Fruit fly (Drosophila melanogaster): Measurements from ENCODE around the gene CG18094.

dm6 chr2L:19463824-19464317 is 26.2 kb upstream of the CG18094 start, which contains the start of gene tj:
- TF ChIP-seq achi (GFP tag; optimal IDR thresholded peaks at IDR 0.05) = no peak
- TF ChIP-seq CG11762 (GFP tag; optimal IDR thresholded peaks at IDR 0.05; ENCODE audit: insufficient read depth) = no peak
- TF ChIP-seq CG16779 (tag; optimal IDR thresholded peaks at IDR 0.05) = no peak
- TF ChIP-seq CG4318 (GFP tag; optimal IDR thresholded peaks at IDR 0.05) = no peak
- no peak for TF ChIP-seq CG6276 (GFP tag; optimal IDR thresholded peaks at IDR 0.05)
- TF ChIP-seq Hr39 (GFP tag; optimal IDR thresholded peaks at IDR 0.05) = no peak
- no peak for TF ChIP-seq CG6854 (GFP tag; optimal IDR thresholded peaks at IDR 0.05)
